Worm (Caenorhabditis elegans) whole organism, L2 larva: ENCODE results near the gene clec-184.
A peak's percentile ranks its signal among the peaks of the same experiment; 100 is the strongest.

Experiments
- C34F6.9 ChIP-seq: fragments of 150-350 bp; optimal IDR thresholded peaks from 2 replicates; lab custom pipeline; 2014; ENCODE audit warnings: missing biosample characterization, missing genetic modification characterization
- F13H6.1 ChIP-seq: sonication (generic microtip); optimal IDR thresholded peaks from 2 replicates; lab custom pipeline; 2016; ENCODE audit warnings: missing genetic modification characterization, missing compliant biosample characterization
- R02D3.7 ChIP-seq: fragments of 150-350 bp; optimal IDR thresholded peaks from 2 replicates; lab custom pipeline; 2014; ENCODE audit warnings: missing biosample characterization, missing genetic modification characterization
- Y55F3AM.14 ChIP-seq: fragments of 200-800 bp; sonication (Bioruptor generic); optimal IDR thresholded peaks from 2 replicates; lab custom pipeline; 2018; ENCODE audit warnings: mild to moderate bottlenecking, missing genetic modification characterization, missing compliant biosample characterization
- ZK546.5 ChIP-seq: sonication (generic microtip); optimal IDR thresholded peaks from 2 replicates; lab custom pipeline; 2017; ENCODE audit warnings: missing biosample characterization, missing genetic modification characterization
- alr-1 ChIP-seq: fragments of 150-350 bp; optimal IDR thresholded peaks from 2 replicates; lab custom pipeline; 2014; ENCODE audit warnings: missing biosample characterization, missing genetic modification characterization
- aly-2 ChIP-seq: fragments of 150-350 bp; optimal IDR thresholded peaks from 2 replicates; lab custom pipeline; 2014; ENCODE audit warnings: missing biosample characterization, missing genetic modification characterization
- ama-1 ChIP-seq: fragments of 150-350 bp; optimal IDR thresholded peaks from 2 replicates; lab custom pipeline; 2018; ENCODE audit warnings: inconsistent platforms
- blmp-1 ChIP-seq: sonication (generic microtip); optimal IDR thresholded peaks from 2 replicates; lab custom pipeline; 2017; ENCODE audit warnings: missing genetic modification characterization, mild to moderate bottlenecking, missing compliant biosample characterization, antibody characterized with exemption, moderate library complexity; ENCODE audit not compliant: insufficient read depth
- ceh-16 ChIP-seq: fragments of 150-350 bp; optimal IDR thresholded peaks from 2 replicates; lab custom pipeline; 2014; ENCODE audit warnings: missing biosample characterization, missing genetic modification characterization
- ceh-82 ChIP-seq: fragments of 150-350 bp; optimal IDR thresholded peaks from 2 replicates; lab custom pipeline; 2014; ENCODE audit warnings: missing biosample characterization, missing genetic modification characterization
- crh-2 ChIP-seq: sonication (generic microtip); optimal IDR thresholded peaks from 2 replicates; lab custom pipeline; 2017; ENCODE audit warnings: missing biosample characterization, missing genetic modification characterization
- dmd-4 ChIP-seq: sonication (generic microtip); optimal IDR thresholded peaks from 2 replicates; lab custom pipeline; 2017; ENCODE audit warnings: missing biosample characterization, missing genetic modification characterization
- egl-27 ChIP-seq: sonication (generic microtip); optimal IDR thresholded peaks from 3 replicates; lab custom pipeline; 2017; ENCODE audit warnings: missing biosample characterization, missing genetic modification reagents, missing genetic modification characterization
- elt-1 ChIP-seq: fragments of 150-350 bp; optimal IDR thresholded peaks from 2 replicates; lab custom pipeline; 2014; ENCODE audit warnings: missing biosample characterization, missing genetic modification characterization
- elt-3 ChIP-seq: sonication (generic microtip); optimal IDR thresholded peaks from 2 replicates; lab custom pipeline; 2017; ENCODE audit warnings: missing biosample characterization, missing genetic modification characterization
- fos-1 ChIP-seq: fragments of 150-350 bp; optimal IDR thresholded peaks from 2 replicates; lab custom pipeline; 2014; ENCODE audit warnings: missing biosample characterization, missing genetic modification characterization
- gmeb-1 ChIP-seq: fragments of 150-350 bp; optimal IDR thresholded peaks from 2 replicates; lab custom pipeline; 2014; ENCODE audit warnings: missing biosample characterization, missing genetic modification characterization
- lin-11 ChIP-seq: fragments of 150-350 bp; sonication (generic microtip); optimal IDR thresholded peaks from 2 replicates; lab custom pipeline; 2014; ENCODE audit warnings: missing biosample characterization, missing genetic modification characterization, inconsistent platforms, mixed read lengths
- lin-13 ChIP-seq: fragments of 150-350 bp; optimal IDR thresholded peaks from 2 replicates; lab custom pipeline; 2014; ENCODE audit warnings: missing biosample characterization, missing genetic modification reagents, missing genetic modification characterization
- lin-39 ChIP-seq: fragments of 150-350 bp; optimal IDR thresholded peaks from 2 replicates; lab custom pipeline; 2014; ENCODE audit warnings: missing biosample characterization, missing genetic modification reagents, missing genetic modification characterization
- lsy-2 ChIP-seq, 2 experiments: fragments of 150-350 bp in 1 of 2; sonication (generic microtip) in 1 of 2; optimal IDR thresholded peaks; 2 replicates each; lab custom pipeline; 2014 to 2017; ENCODE audit warnings: missing biosample characterization in 2 of 2, missing genetic modification characterization in 2 of 2
- mab-5 ChIP-seq: fragments of 150-350 bp; optimal IDR thresholded peaks from 2 replicates; lab custom pipeline; 2014; ENCODE audit warnings: missing biosample characterization, missing genetic modification characterization
- mbf-1 ChIP-seq: sonication (generic microtip); optimal IDR thresholded peaks from 2 replicates; lab custom pipeline; 2017; ENCODE audit warnings: missing biosample characterization, missing genetic modification characterization
- mdl-1 ChIP-seq, 2 experiments: fragments of 150-350 bp in 1 of 2; sonication (generic microtip) in 1 of 2; optimal IDR thresholded peaks; 2 replicates each; lab custom pipeline; 2017; ENCODE audit warnings: missing biosample characterization in 2 of 2, missing genetic modification characterization in 2 of 2
- nhr-10 ChIP-seq: sonication (generic microtip); optimal IDR thresholded peaks from 2 replicates; lab custom pipeline; 2017; ENCODE audit warnings: missing biosample characterization, missing genetic modification characterization
- nhr-11 ChIP-seq: fragments of 150-350 bp; optimal IDR thresholded peaks from 2 replicates; lab custom pipeline; 2014; ENCODE audit warnings: missing biosample characterization, missing genetic modification characterization
- nhr-12 ChIP-seq: fragments of 150-350 bp; optimal IDR thresholded peaks from 2 replicates; lab custom pipeline; 2014; ENCODE audit warnings: missing biosample characterization, missing genetic modification characterization
- nhr-129 ChIP-seq: fragments of 150-350 bp; optimal IDR thresholded peaks from 2 replicates; lab custom pipeline; 2014; ENCODE audit warnings: missing biosample characterization, missing genetic modification characterization
- nhr-21 ChIP-seq: fragments of 150-350 bp; optimal IDR thresholded peaks from 2 replicates; lab custom pipeline; 2014; ENCODE audit warnings: missing biosample characterization, missing genetic modification characterization
- nhr-23 ChIP-seq: fragments of 150-350 bp; optimal IDR thresholded peaks from 2 replicates; lab custom pipeline; 2014; ENCODE audit warnings: missing biosample characterization, missing genetic modification reagents, missing genetic modification characterization
- nhr-237 ChIP-seq: fragments of 150-350 bp; optimal IDR thresholded peaks from 2 replicates; lab custom pipeline; 2014; ENCODE audit warnings: missing biosample characterization, missing genetic modification characterization
- nhr-25 ChIP-seq: fragments of 150-350 bp; sonication (generic microtip); optimal IDR thresholded peaks from 3 replicates; lab custom pipeline; 2014; ENCODE audit warnings: missing biosample characterization, missing genetic modification characterization
- nhr-6 ChIP-seq: fragments of 150-350 bp; optimal IDR thresholded peaks from 2 replicates; lab custom pipeline; 2014; ENCODE audit warnings: missing biosample characterization, missing genetic modification characterization
- nhr-77 ChIP-seq: fragments of 150-350 bp; optimal IDR thresholded peaks from 2 replicates; lab custom pipeline; 2014; ENCODE audit warnings: missing biosample characterization, missing genetic modification characterization
- peb-1 ChIP-seq: fragments of 150-350 bp; optimal IDR thresholded peaks from 2 replicates; lab custom pipeline; 2014; ENCODE audit warnings: missing biosample characterization, missing genetic modification characterization
- sem-4 ChIP-seq: fragments of 150-350 bp; optimal IDR thresholded peaks from 2 replicates; lab custom pipeline; 2014; ENCODE audit warnings: missing biosample characterization, missing genetic modification reagents, missing genetic modification characterization
- skn-1 ChIP-seq: sonication (generic microtip); optimal IDR thresholded peaks from 2 replicates; lab custom pipeline; 2017; ENCODE audit warnings: missing biosample characterization, missing genetic modification characterization
- sma-3 ChIP-seq: sonication (generic microtip); optimal IDR thresholded peaks from 2 replicates; lab custom pipeline; 2016; ENCODE audit warnings: missing genetic modification reagents, missing genetic modification characterization, missing compliant biosample characterization
- sma-9 ChIP-seq, 2 experiments: fragments of 150-350 bp in 1 of 2; sonication (generic microtip) in 1 of 2; optimal IDR thresholded peaks; 2 replicates each; lab custom pipeline; 2014 to 2016; ENCODE audit warnings: missing genetic modification characterization in 2 of 2, mild to moderate bottlenecking in 1 of 2, missing biosample characterization in 1 of 2, missing compliant biosample characterization in 1 of 2, missing genetic modification reagents in 1 of 2, moderate library complexity in 1 of 2
- snpc-4 ChIP-seq: fragments of 150-350 bp; optimal IDR thresholded peaks from 2 replicates; lab custom pipeline; 2014; ENCODE audit warnings: missing biosample characterization, missing genetic modification characterization
- unc-39 ChIP-seq: fragments of 150-350 bp; optimal IDR thresholded peaks from 2 replicates; lab custom pipeline; 2014; ENCODE audit warnings: missing biosample characterization, missing genetic modification characterization
- unc-55 ChIP-seq: fragments of 150-350 bp; sonication (generic microtip); optimal IDR thresholded peaks from 3 replicates; lab custom pipeline; 2014; ENCODE audit warnings: missing biosample characterization, missing genetic modification reagents, missing genetic modification characterization
- unc-62 ChIP-seq: fragments of 150-350 bp; optimal IDR thresholded peaks from 2 replicates; lab custom pipeline; 2014; ENCODE audit warnings: missing biosample characterization, missing genetic modification reagents, missing genetic modification characterization
- zag-1 ChIP-seq: fragments of 150-350 bp; optimal IDR thresholded peaks from 2 replicates; lab custom pipeline; 2014; ENCODE audit warnings: missing biosample characterization, missing genetic modification characterization
- ztf-1 ChIP-seq: fragments of 200-800 bp; sonication (Bioruptor generic); conservative IDR thresholded peaks from 2 replicates; pipeline ENCODE4 v1.3.6; 2022; ENCODE audit warnings: missing genetic modification characterization, missing compliant biosample characterization
- ztf-11 ChIP-seq: sonication (generic microtip); optimal IDR thresholded peaks from 2 replicates; lab custom pipeline; 2017; ENCODE audit warnings: missing biosample characterization, missing genetic modification characterization
- ztf-4 ChIP-seq: fragments of 150-350 bp; optimal IDR thresholded peaks from 2 replicates; lab custom pipeline; 2014; ENCODE audit warnings: missing biosample characterization, missing genetic modification characterization

The clec-184 gene

DNA sequence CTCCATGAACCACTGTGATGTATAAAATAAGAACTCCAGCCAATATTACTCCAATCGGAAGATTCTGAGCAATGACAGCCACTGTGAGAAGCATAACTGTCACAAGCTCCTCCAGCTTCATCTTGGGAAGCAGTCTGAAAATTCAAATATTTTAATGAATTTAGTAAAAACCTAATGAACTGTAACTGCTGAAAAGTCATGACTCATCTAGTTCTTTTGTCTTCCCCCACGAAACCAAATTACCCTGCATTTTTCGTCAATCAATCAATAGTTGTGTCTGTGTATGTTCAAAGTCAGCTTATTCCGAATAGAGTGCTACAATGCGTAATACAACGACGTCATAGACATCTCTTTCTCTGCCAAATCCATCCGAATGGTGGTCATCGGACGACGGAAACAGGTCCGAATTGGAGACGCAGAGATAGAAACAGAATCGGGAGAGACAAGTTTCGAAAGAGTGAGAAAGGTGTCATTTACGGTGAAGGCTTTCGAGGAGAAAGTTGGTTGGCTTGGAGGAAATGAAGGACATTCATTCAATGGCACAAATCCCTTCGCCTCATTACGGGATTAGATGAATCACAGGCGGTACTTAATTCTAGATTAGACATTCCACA is 35.7 kb upstream of the clec-184 start:
- TF ChIP-seq mdl-1 (tag; optimal IDR thresholded peaks at IDR 0.05; lab: Kevin White, UChicago) (no peak), lsy-2 (tag; optimal IDR thresholded peaks at IDR 0.05; lab: Kevin White, UChicago) (peak in 1 of 2 experiments; percentile 61), nhr-6 (tag; lab: Kevin White, UChicago) (no peak), nhr-237 (tag; lab: Kevin White, UChicago) (no peak), nhr-129 (tag; lab: Kevin White, UChicago) (peak; percentile 89), C34F6.9 (tag; lab: Kevin White, UChicago) (peak; percentile 15), unc-55 (GFP tag; lab: Kevin White, UChicago) (no peak), ceh-82 (tag; lab: Kevin White, UChicago) (no peak), nhr-23 (tag; lab: Kevin White, UChicago) (no peak), alr-1 (tag; lab: Kevin White, UChicago) (no peak), lin-39 (tag; lab: Kevin White, UChicago) (no peak), sma-3 (peak; percentile 15), peb-1 (no peak), egl-27 (tag; lab: Kevin White, UChicago) (no peak), R02D3.7 (tag; lab: Kevin White, UChicago) (no peak), snpc-4 (tag; lab: Kevin White, UChicago) (no peak), fos-1 (tag; lab: Kevin White, UChicago) (peak; percentile 65), blmp-1 (peak; percentile 77), Y55F3AM.14 (GFP tag; lab: Kevin White, UChicago) (no peak), F13H6.1 (tag; lab: Kevin White, UChicago) (no peak), nhr-77 (tag; lab: Kevin White, UChicago) (no peak), lin-11 (tag; lab: Kevin White, UChicago) (no peak), ztf-4 (tag; lab: Kevin White, UChicago) (no peak), unc-39 (tag; lab: Kevin White, UChicago) (no peak), elt-1 (tag; lab: Kevin White, UChicago) (no peak), lin-13 (no peak), sma-9 (GFP tag; optimal IDR thresholded peaks at IDR 0.05; lab: Kevin White, UChicago) (peak; percentile 13), sma-9 (tag; optimal IDR thresholded peaks at IDR 0.05; lab: Kevin White, UChicago) (no peak), ztf-1 (GFP tag; lab: Robert Waterston, UW) (no peak), mab-5 (tag; lab: Kevin White, UChicago) (no peak), zag-1 (no peak), skn-1 (tag; lab: Kevin White, UChicago) (no peak), unc-62 (no peak), ztf-11 (tag; lab: Kevin White, UChicago) (no peak), nhr-11 (tag; lab: Kevin White, UChicago) (no peak), nhr-12 (tag; lab: Kevin White, UChicago) (no peak), dmd-4 (tag; lab: Kevin White, UChicago) (no peak), gmeb-1 (tag; lab: Kevin White, UChicago) (no peak), ceh-16 (tag; lab: Kevin White, UChicago) (no peak), mbf-1 (tag; lab: Kevin White, UChicago) (no peak), sem-4 (tag; lab: Kevin White, UChicago) (peak; percentile 60), ZK546.5 (tag; lab: Kevin White, UChicago) (no peak), nhr-21 (tag; lab: Kevin White, UChicago) (peak; percentile 59), ama-1 (lab: Kevin White, UChicago) (no peak), nhr-10 (tag; lab: Kevin White, UChicago) (no peak), elt-3 (tag; lab: Kevin White, UChicago) (no peak), crh-2 (tag; lab: Kevin White, UChicago) (no peak), nhr-25 (tag; lab: Kevin White, UChicago) (peak; percentile 82), aly-2 (tag; lab: Kevin White, UChicago) (no peak)
- TF ChIP-seq, all 48 proteins: peak for 10
